Fruit fly (Drosophila melanogaster) Kc167 (cell line): Measurements from ENCODE around the gene Trmt6.

Experiments
- Myc ChIP-seq: fragments of >200 bp; optimal IDR thresholded peaks from 2 replicates; lab custom pipeline; 2017; ENCODE audit warnings: missing external identifiers
- ttk ChIP-seq: sonication (Bioruptor generic); optimal IDR thresholded peaks from 2 replicates; lab custom pipeline; 2017; ENCODE audit warnings: missing external identifiers

- no peak for TF ChIP-seq Myc
- no peak for TF ChIP-seq ttk (lab: Kevin White, UChicago)
Measured at dm6 chr2L:6532977-6533376, 29.1 kb downstream of the Trmt6 start.
